Worm (Caenorhabditis elegans) whole organism, early embryonic: ENCODE measurements around the gene syd-9.

ENCODE experiments used
- F13C5.2 ChIP-seq: sonication (generic microtip); optimal IDR thresholded peaks from 2 replicates; lab custom pipeline; 2017; ENCODE audit warnings: mild to moderate bottlenecking, missing genetic modification characterization, inconsistent platforms, missing compliant biosample characterization
- ceh-36 ChIP-seq: sonication (generic microtip); optimal IDR thresholded peaks from 2 replicates; lab custom pipeline; 2016; ENCODE audit warnings: missing genetic modification characterization, inconsistent platforms, missing compliant biosample characterization

DNA sequence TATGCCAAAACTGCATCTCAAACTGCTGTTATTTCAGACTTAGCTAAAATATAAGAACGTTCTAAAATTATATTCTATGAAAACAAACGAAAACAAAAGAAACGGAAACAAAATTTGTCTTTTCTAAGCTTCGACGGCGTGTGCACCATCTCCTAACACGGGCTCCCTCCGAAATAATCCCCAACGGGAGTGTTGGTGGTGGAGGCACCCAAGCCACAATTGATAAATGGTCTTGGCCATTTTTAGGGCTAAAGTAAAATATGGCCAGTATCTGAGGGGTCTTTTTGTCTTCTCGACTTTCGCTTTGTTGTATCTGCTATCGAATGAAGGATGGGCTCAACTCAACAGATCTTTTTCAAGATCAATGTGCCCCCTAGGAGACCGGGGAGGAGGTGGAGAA lies 42.5 kb upstream of the syd-9 start:
- TF ChIP-seq F13C5.2 (no peak), ceh-36 (tag; lab: Kevin White, UChicago) (no peak)
